Worm (Caenorhabditis elegans): Measurements from ENCODE around the gene Y38H6C.9.

Gene Y38H6C.9

DNA sequence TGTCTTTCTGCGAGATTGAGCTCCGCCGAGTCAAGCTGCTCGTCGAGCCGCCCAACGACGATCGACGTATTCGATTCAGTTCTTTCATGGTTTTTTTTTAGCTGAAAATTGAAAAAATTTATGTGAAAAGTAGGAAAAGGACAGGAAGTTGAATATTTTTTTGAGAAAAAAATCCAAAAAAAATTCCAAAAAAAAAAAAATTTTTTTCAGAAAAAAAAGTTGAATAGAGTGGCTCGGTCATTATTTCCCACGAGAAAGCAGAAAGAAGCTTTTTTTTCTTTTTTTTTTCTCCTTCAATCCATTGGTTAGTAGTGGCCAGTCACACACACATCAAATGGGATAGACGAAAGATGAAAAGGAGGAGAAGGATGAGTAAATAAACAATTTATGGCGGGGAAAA lies 36.8 kb downstream of the Y38H6C.9 start, which contains the start of gene dhcr-7:
TSS of gene dhcr-7 (minus strand) at position 101 of the 400 bp plus-strand sequence.
- TF ChIP-seq R02D3.7 (tag; optimal IDR thresholded peaks at IDR 0.05) (no peak), fkh-10 (GFP tag; optimal IDR thresholded peaks at IDR 0.05) (no peak), nhr-67 (tag; optimal IDR thresholded peaks at IDR 0.05) (no peak), aly-2 (tag; optimal IDR thresholded peaks at IDR 0.05) (no peak), nhr-12 (tag; optimal IDR thresholded peaks at IDR 0.05) (no peak), eor-1 (tag; optimal IDR thresholded peaks at IDR 0.05) (no peak), pha-4 (tag; optimal IDR thresholded peaks at IDR 0.05) (no peak), egl-5 (tag; optimal IDR thresholded peaks at IDR 0.05) (no peak), sea-2 (GFP tag; optimal IDR thresholded peaks at IDR 0.05) (no peak), ZK546.5 (tag; optimal IDR thresholded peaks at IDR 0.05) (no peak), ztf-4 (tag; optimal IDR thresholded peaks at IDR 0.05) (no peak), mdl-1 (tag; optimal IDR thresholded peaks at IDR 0.05) (no peak), nhr-25 (tag; optimal IDR thresholded peaks at IDR 0.05) (no peak), nhr-11 (tag; optimal IDR thresholded peaks at IDR 0.05) (no peak), hmg-11 (tag; optimal IDR thresholded peaks at IDR 0.05) (no peak), nhr-43 (tag; optimal IDR thresholded peaks at IDR 0.05; ENCODE audit: poor library complexity, severe bottlenecking) (no peak), zag-1 (tag; optimal IDR thresholded peaks at IDR 0.05) (no peak), nhr-28 (tag; optimal IDR thresholded peaks at IDR 0.05) (no peak), skn-1 (tag; optimal IDR thresholded peaks at IDR 0.05) (no peak), ceh-28 (tag; optimal IDR thresholded peaks at IDR 0.05) (no peak)

DNA sequence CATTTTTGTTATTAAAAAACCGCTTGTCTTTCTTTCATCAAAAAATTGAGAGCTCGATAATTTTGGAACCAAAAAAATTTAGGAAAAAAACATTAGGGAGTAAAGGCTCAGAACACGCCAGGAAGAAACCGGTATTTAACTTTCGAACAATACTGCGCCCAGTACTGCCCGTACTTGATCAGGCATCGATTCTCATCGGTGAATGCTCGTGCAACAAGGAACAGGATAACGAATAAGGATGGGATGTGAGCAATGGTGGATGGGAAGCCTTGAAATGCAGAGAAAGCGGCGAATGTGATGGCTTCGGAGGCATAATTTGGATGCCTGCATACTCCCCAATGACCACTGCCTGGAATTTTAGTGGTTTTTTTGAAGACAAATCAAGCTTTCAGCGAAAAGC lies 41.3 kb downstream of the Y38H6C.9 start:
- TF ChIP-seq eor-1 (tag; optimal IDR thresholded peaks at IDR 0.05), result no peak
- TF ChIP-seq egl-27 (tag; optimal IDR thresholded peaks at IDR 0.05), result no peak

DNA sequence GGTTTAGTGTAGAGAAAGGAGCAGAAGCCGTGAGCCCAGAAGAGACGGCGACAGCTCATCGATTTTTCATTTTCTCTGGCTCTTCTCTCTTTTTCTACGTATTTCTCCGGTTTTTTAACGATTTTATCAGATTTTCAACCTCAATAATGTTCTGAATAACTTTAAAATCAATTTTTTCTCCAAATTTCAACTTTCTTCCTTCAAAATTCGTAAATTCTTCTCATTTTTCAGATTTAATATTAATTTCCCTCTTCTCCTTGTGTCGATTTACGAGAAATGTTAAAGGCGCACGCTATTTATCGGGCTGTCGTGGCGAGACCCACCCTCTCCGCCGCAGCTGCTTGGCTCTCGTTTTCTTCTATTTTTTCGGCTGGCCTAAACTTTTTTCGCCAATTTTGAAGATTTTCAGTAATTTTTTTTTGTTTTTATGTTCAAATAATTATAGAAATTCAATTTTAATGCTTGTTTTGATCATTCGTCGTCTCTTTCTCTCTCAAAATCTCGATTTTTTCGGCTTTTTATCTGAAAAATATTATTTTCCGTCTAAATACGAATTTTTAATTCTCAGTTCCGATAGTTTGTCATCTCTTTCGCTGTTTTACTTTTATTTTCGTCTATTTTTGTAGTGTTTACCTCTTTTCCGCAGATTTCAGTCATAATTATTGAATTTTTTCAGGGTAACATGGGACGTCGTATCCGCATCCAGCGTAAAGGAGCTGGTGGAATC lies 42.9 kb downstream of the Y38H6C.9 start, which contains the start of the genes calf-1 and rpl-2:
TSS of gene calf-1 (minus strand) at position 77 of the 727 bp plus-strand sequence.
TSS of gene rpl-2 (plus strand) at position 677 of the 727 bp plus-strand sequence.
- TF ChIP-seq nhr-43 (tag; optimal IDR thresholded peaks at IDR 0.05; ENCODE audit: poor library complexity, severe bottlenecking) (peak; percentile 44), lin-39 (tag; optimal IDR thresholded peaks at IDR 0.05) (peak; percentile 57), ama-1 (optimal IDR thresholded peaks at IDR 0.05) (peak; percentile 18), ceh-28 (tag; optimal IDR thresholded peaks at IDR 0.05) (peak; percentile 46), ceh-16 (tag; optimal IDR thresholded peaks at IDR 0.05) (no peak), fkh-2 (tag; optimal IDR thresholded peaks at IDR 0.05) (no peak), pha-4 (tag; optimal IDR thresholded peaks at IDR 0.05) (peak; percentile 81), lin-15B (tag; optimal IDR thresholded peaks at IDR 0.05) (peak; percentile 69), nhr-23 (tag; optimal IDR thresholded peaks at IDR 0.05) (peak; percentile 64), elt-2 (tag; optimal IDR thresholded peaks at IDR 0.05) (peak; percentile 27), nfya-1 (tag; optimal IDR thresholded peaks at IDR 0.05; ENCODE audit: insufficient read depth) (peak; percentile 79), eor-1 (tag; optimal IDR thresholded peaks at IDR 0.05) (no peak), elt-1 (tag; optimal IDR thresholded peaks at IDR 0.05) (no peak), mml-1 (tag; optimal IDR thresholded peaks at IDR 0.05) (no peak), R02D3.7 (tag; optimal IDR thresholded peaks at IDR 0.05) (peak; percentile 93), nhr-25 (tag; optimal IDR thresholded peaks at IDR 0.05) (peak; percentile 44), tbx-2 (tag; optimal IDR thresholded peaks at IDR 0.05) (no peak), hmg-11 (tag; optimal IDR thresholded peaks at IDR 0.05) (peak; percentile 12), nhr-11 (tag; optimal IDR thresholded peaks at IDR 0.05) (peak; percentile 18)

DNA sequence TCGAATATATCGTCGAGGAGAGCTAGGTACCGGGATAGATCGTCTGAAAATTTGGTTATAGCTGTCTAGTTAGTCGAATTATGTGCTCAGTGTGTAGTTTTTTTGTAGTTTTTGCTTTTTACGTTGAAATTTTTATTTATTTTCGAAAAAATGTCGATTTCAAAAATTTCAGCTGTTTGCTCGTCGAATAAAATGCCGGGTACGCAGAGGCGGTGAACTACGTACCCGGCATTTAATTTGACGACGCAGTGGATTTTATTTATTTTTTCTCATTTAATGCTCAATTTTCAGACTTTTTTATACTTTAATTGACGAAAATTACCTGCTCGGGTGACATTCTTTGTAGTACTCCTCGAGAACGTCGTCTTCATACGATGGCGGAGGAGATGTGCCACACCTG lies 45.1 kb downstream of the Y38H6C.9 start:
- TF ChIP-seq hmg-11 (tag; optimal IDR thresholded peaks at IDR 0.05) (peak; percentile 41), nfya-1 (tag; optimal IDR thresholded peaks at IDR 0.05; ENCODE audit: insufficient read depth) (peak; percentile 46), lin-15B (tag; optimal IDR thresholded peaks at IDR 0.05) (peak; percentile 34), pha-4 (tag; optimal IDR thresholded peaks at IDR 0.05) (peak; percentile 0), lin-39 (tag; optimal IDR thresholded peaks at IDR 0.05) (no peak), R02D3.7 (tag; optimal IDR thresholded peaks at IDR 0.05) (peak; percentile 20), nhr-25 (tag; optimal IDR thresholded peaks at IDR 0.05) (no peak), nhr-23 (tag; optimal IDR thresholded peaks at IDR 0.05) (peak; percentile 17)

DNA sequence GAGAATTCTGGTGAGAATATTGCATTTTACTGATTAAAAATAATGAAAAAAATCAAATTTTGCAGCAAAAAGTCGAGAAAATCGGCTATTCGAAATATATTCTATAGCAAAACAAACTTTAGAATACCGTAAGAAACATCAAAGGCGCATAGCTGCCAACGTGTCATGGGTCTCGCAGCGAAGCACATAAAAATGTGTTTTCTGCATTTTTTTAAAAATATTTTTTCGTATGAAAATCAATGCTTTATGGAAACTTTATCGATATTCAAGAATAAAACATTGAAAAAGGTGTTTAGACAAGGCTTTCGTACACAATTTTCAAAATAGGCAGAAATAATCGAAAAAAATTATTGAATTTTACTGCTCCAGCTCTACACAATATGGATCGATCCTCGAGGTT lies 45.6 kb downstream of the Y38H6C.9 start:
- no peak for TF ChIP-seq lsy-12 (tag; optimal IDR thresholded peaks at IDR 0.05)
